Fruit fly (Drosophila melanogaster) whole organism, embryonic: ENCODE measurements around the gene Nup98-96.
A peak's percentile ranks its signal among the peaks of the same experiment; 100 is the strongest.

ENCODE experiments used
- Ada2b ChIP-seq: fragments of 200-800 bp; sonication (Bioruptor generic); IDR thresholded peaks from 2 replicates; pipeline ENCODE4 v1.3.6; 2022; ENCODE audit warnings: missing biosample characterization, missing genetic modification characterization
- Blimp-1 ChIP-seq: fragments of 200-800 bp; sonication (Bioruptor generic); optimal IDR thresholded peaks from 3 replicates; lab custom pipeline; 2018; ENCODE audit warnings: missing biosample characterization, missing genetic modification characterization, mild to moderate bottlenecking, moderate library complexity, missing genetic modification reagents
- Bteb2 ChIP-seq: fragments of 200-800 bp; sonication (Bioruptor generic); optimal IDR thresholded peaks from 2 replicates; lab custom pipeline; 2016; ENCODE audit warnings: missing biosample characterization, missing genetic modification characterization
- CG10274 ChIP-seq: fragments of 200-800 bp; sonication (Bioruptor generic); optimal IDR thresholded peaks from 3 replicates; lab custom pipeline; 2017; ENCODE audit warnings: missing biosample characterization, mild to moderate bottlenecking, missing genetic modification characterization
- CG10959 ChIP-seq: fragments of 200-800 bp; sonication (Bioruptor generic); IDR thresholded peaks from 2 replicates; pipeline ENCODE4 v1.3.6; 2022; ENCODE audit warnings: missing biosample characterization, missing genetic modification characterization
- CG12942 ChIP-seq: fragments of 200-800 bp; sonication (Bioruptor generic); optimal IDR thresholded peaks from 3 replicates; lab custom pipeline; 2016; ENCODE audit warnings: missing biosample characterization, missing genetic modification characterization
- CG14710 ChIP-seq: fragments of 200-800 bp; sonication (Bioruptor generic); optimal IDR thresholded peaks from 3 replicates; lab custom pipeline; 2019; ENCODE audit warnings: missing biosample characterization, mild to moderate bottlenecking, missing genetic modification characterization, moderate library complexity
- CG15479 ChIP-seq: fragments of 200-800 bp; sonication (Bioruptor generic); optimal IDR thresholded peaks from 3 replicates; lab custom pipeline; 2019; ENCODE audit warnings: missing biosample characterization, mild to moderate bottlenecking, missing genetic modification characterization, moderate library complexity
- CG16779 ChIP-seq: fragments of 200-800 bp; sonication (Bioruptor generic); IDR thresholded peaks from 2 replicates; pipeline ENCODE4 v1.3.6; 2022; ENCODE audit warnings: missing biosample characterization, missing genetic modification characterization
- CG16815 ChIP-seq: fragments of 200-800 bp; sonication (Bioruptor generic); optimal IDR thresholded peaks from 3 replicates; lab custom pipeline; 2017; ENCODE audit warnings: missing biosample characterization, mild to moderate bottlenecking, missing genetic modification characterization
- CG18262 ChIP-seq: fragments of 200-800 bp; optimal IDR thresholded peaks from 3 replicates; lab custom pipeline; 2019; ENCODE audit warnings: missing biosample characterization, mild to moderate bottlenecking, missing genetic modification characterization, moderate library complexity
- CG2875 ChIP-seq: fragments of 200-800 bp; sonication (Bioruptor generic); optimal IDR thresholded peaks from 2 replicates; lab custom pipeline; 2017; ENCODE audit warnings: missing biosample characterization, mild to moderate bottlenecking, missing genetic modification characterization, missing genetic modification reagents
- CG30431 ChIP-seq: fragments of 200-800 bp; sonication (Bioruptor generic); optimal IDR thresholded peaks from 2 replicates; lab custom pipeline; 2017; ENCODE audit warnings: missing biosample characterization, missing genetic modification characterization
- CG31224 ChIP-seq: fragments of 200-800 bp; sonication (Bioruptor generic); IDR thresholded peaks from 2 replicates; pipeline ENCODE4 v1.3.6; 2022; ENCODE audit warnings: missing biosample characterization, missing genetic modification characterization
- CG3163 ChIP-seq: fragments of 200-800 bp; sonication (Bioruptor generic); optimal IDR thresholded peaks from 3 replicates; lab custom pipeline; 2016; ENCODE audit warnings: missing biosample characterization, missing genetic modification characterization
- CG32532 ChIP-seq: fragments of 200-800 bp; sonication (Bioruptor generic); IDR thresholded peaks from 2 replicates; pipeline ENCODE4 v1.3.6; 2022; ENCODE audit warnings: missing biosample characterization, missing genetic modification characterization
- CG3726 ChIP-seq: fragments of 200-800 bp; sonication (Bioruptor generic); IDR thresholded peaks from 3 replicates; pipeline ENCODE4, ENCODE4 v1.3.6; 2022; ENCODE audit warnings: missing biosample characterization, missing genetic modification characterization
- CG3847 ChIP-seq: fragments of 200-800 bp; sonication (Bioruptor generic); IDR thresholded peaks from 2 replicates; pipeline ENCODE4 v1.3.6; 2022; ENCODE audit warnings: missing biosample characterization, missing genetic modification characterization
- CG7357 ChIP-seq: fragments of 200-800 bp; sonication (Bioruptor generic); IDR thresholded peaks from 3 replicates; pipeline ENCODE4 v1.3.6; 2022; ENCODE audit warnings: missing biosample characterization, missing genetic modification characterization
- HHEX ChIP-seq: fragments of 200-800 bp; sonication (Bioruptor generic); optimal IDR thresholded peaks from 3 replicates; lab custom pipeline; 2017; ENCODE audit warnings: missing biosample characterization, mild to moderate bottlenecking, missing genetic modification characterization, missing genetic modification reagents
- HLH4C ChIP-seq: fragments of 200-800 bp; sonication (Bioruptor generic); IDR thresholded peaks from 3 replicates; pipeline ENCODE4 v1.3.6; 2022; ENCODE audit warnings: missing biosample characterization, missing genetic modification characterization; ENCODE audit not compliant: partially characterized antibody
- Hr3 ChIP-seq: fragments of 200-800 bp; sonication (Bioruptor generic); optimal IDR thresholded peaks from 3 replicates; lab custom pipeline; 2016; ENCODE audit warnings: missing biosample characterization, missing genetic modification characterization
- Hr78 ChIP-seq, 2 experiments: fragments of 200-800 bp in 1 of 2; fragments of >200 bp in 1 of 2; sonication (Bioruptor generic) in 1 of 2; optimal IDR thresholded peaks; 2 replicates each; lab custom pipeline; 2017 to 2019; ENCODE audit warnings: missing biosample characterization in 2 of 2, missing genetic modification characterization in 2 of 2, mild to moderate bottlenecking in 1 of 2, moderate library complexity in 1 of 2
- NFAT ChIP-seq: fragments of 200-800 bp; sonication (Bioruptor generic); IDR thresholded peaks from 2 replicates; pipeline ENCODE4 v1.3.6; 2022; ENCODE audit warnings: missing biosample characterization, missing genetic modification characterization
- Oli ChIP-seq: fragments of 200-800 bp; sonication (Bioruptor generic); optimal IDR thresholded peaks from 2 replicates; lab custom pipeline; 2018; ENCODE audit warnings: missing biosample characterization, mild to moderate bottlenecking, missing genetic modification characterization, moderate library complexity
- Optix ChIP-seq: fragments of 200-800 bp; sonication (Bioruptor generic); IDR thresholded peaks from 3 replicates; pipeline ENCODE4 v1.3.6; 2022; ENCODE audit warnings: missing biosample characterization, missing genetic modification characterization
- Side ChIP-seq: fragments of 200-800 bp; sonication (Bioruptor generic); optimal IDR thresholded peaks from 2 replicates; lab custom pipeline; 2016; ENCODE audit warnings: missing biosample characterization, missing genetic modification characterization
- Xbp1 ChIP-seq: fragments of 200-800 bp; sonication (Bioruptor generic); optimal IDR thresholded peaks from 3 replicates; lab custom pipeline; 2016; ENCODE audit warnings: missing biosample characterization, mild to moderate bottlenecking, missing genetic modification characterization
- ac ChIP-seq: fragments of 200-800 bp; sonication (Bioruptor generic); optimal IDR thresholded peaks from 3 replicates; lab custom pipeline; 2017; ENCODE audit warnings: missing biosample characterization, mild to moderate bottlenecking, missing genetic modification characterization
- az2 ChIP-seq: fragments of 200-800 bp; sonication (Bioruptor generic); optimal IDR thresholded peaks from 3 replicates; lab custom pipeline; 2016; ENCODE audit warnings: missing biosample characterization, missing genetic modification characterization
- bigmax ChIP-seq: fragments of 200-800 bp; sonication (Bioruptor generic); optimal IDR thresholded peaks from 2 replicates; lab custom pipeline; 2018; ENCODE audit warnings: missing biosample characterization, mild to moderate bottlenecking, missing genetic modification characterization
- bowl ChIP-seq: fragments of 200-800 bp; sonication (Bioruptor generic); IDR thresholded peaks from 2 replicates; pipeline ENCODE4 v1.3.6; 2022; ENCODE audit warnings: missing biosample characterization, missing genetic modification characterization
- chinmo ChIP-seq: fragments of 200-800 bp; sonication (Bioruptor generic); IDR thresholded peaks from 4 replicates; pipeline ENCODE4 v1.3.6; 2022; ENCODE audit warnings: missing biosample characterization, missing genetic modification characterization; ENCODE audit not compliant: partially characterized antibody
- da ChIP-seq: fragments of 200-800 bp; sonication (Bioruptor generic); optimal IDR thresholded peaks from 2 replicates; lab custom pipeline; 2016; ENCODE audit warnings: missing biosample characterization, missing genetic modification characterization
- disco-r ChIP-seq: fragments of 200-800 bp; sonication (Bioruptor generic); optimal IDR thresholded peaks from 2 replicates; lab custom pipeline; 2016; ENCODE audit warnings: missing biosample characterization, missing genetic modification characterization
- gem ChIP-seq: fragments of 200-800 bp; sonication (Bioruptor generic); optimal IDR thresholded peaks from 2 replicates; lab custom pipeline; 2019; ENCODE audit warnings: missing biosample characterization, mild to moderate bottlenecking, missing genetic modification characterization, moderate library complexity
- her ChIP-seq: fragments of 200-800 bp; sonication (Bioruptor generic); optimal IDR thresholded peaks from 2 replicates; lab custom pipeline; 2016; ENCODE audit warnings: missing biosample characterization, missing genetic modification characterization
- lbe ChIP-seq: fragments of 200-800 bp; sonication (Bioruptor generic); optimal IDR thresholded peaks from 2 replicates; lab custom pipeline; 2016; ENCODE audit warnings: missing biosample characterization, mild to moderate bottlenecking, missing genetic modification characterization
- luna ChIP-seq: fragments of 200-800 bp; sonication (Bioruptor generic); optimal IDR thresholded peaks from 2 replicates; lab custom pipeline; 2016; ENCODE audit warnings: missing biosample characterization, missing genetic modification characterization
- onecut ChIP-seq: fragments of 200-800 bp; sonication (Bioruptor generic); IDR thresholded peaks from 2 replicates; pipeline ENCODE4 v1.3.6; 2022; ENCODE audit warnings: missing biosample characterization, missing genetic modification characterization
- pan ChIP-seq, 4 experiments: fragments of >200 bp in 3 of 4; fragments of 200-800 bp in 1 of 4; sonication (Bioruptor generic) in 1 of 4; optimal IDR thresholded peaks in 3 of 4; IDR thresholded peaks in 1 of 4; 2 replicates each; pipeline versions ENCODE4 v1.3.6 to Lab custom; 2017 to 2022; ENCODE audit warnings: missing biosample characterization in 2 of 4, missing genetic modification characterization in 2 of 4, mixed read lengths in 1 of 4
- prd ChIP-seq, 3 experiments: fragments of >200 bp in 2 of 3; fragments of 200-800 bp in 1 of 3; sonication (Bioruptor generic) in 1 of 3; optimal IDR thresholded peaks in 2 of 3; IDR thresholded peaks in 1 of 3; 2 replicates in 2 of 3; 3 replicates in 1 of 3; pipeline versions ENCODE4 v1.3.6 to Lab custom; 2017 to 2022; ENCODE audit warnings: missing biosample characterization in 1 of 3, missing genetic modification characterization in 1 of 3
- ranshi ChIP-seq: fragments of 200-800 bp; sonication (Bioruptor generic); IDR thresholded peaks from 2 replicates; pipeline ENCODE4 v1.3.6; 2022; ENCODE audit warnings: missing biosample characterization, missing genetic modification characterization
- rib ChIP-seq: fragments of 200-800 bp; sonication (Bioruptor generic); IDR thresholded peaks from 2 replicates; pipeline ENCODE4 v1.3.6; 2022; ENCODE audit warnings: missing biosample characterization, missing genetic modification characterization
- row ChIP-seq: fragments of 200-800 bp; sonication (Bioruptor generic); IDR thresholded peaks from 3 replicates; pipeline ENCODE4 v1.3.6; 2022; ENCODE audit warnings: missing biosample characterization, missing genetic modification characterization
- stwl ChIP-seq: fragments of 200-800 bp; sonication (Bioruptor generic); optimal IDR thresholded peaks from 3 replicates; lab custom pipeline; 2018; ENCODE audit warnings: missing biosample characterization, mild to moderate bottlenecking, missing genetic modification characterization, moderate library complexity
- usp ChIP-seq: fragments of >200 bp; optimal IDR thresholded peaks from 2 replicates; lab custom pipeline; 2017; ENCODE audit warnings: missing biosample characterization, missing genetic modification characterization
- vvl ChIP-seq: fragments of 200-800 bp; sonication (Bioruptor generic); IDR thresholded peaks from 2 replicates; pipeline ENCODE4 v1.3.6; 2022; ENCODE audit warnings: missing biosample characterization, missing genetic modification characterization
- yki ChIP-seq: fragments of >200 bp; optimal IDR thresholded peaks from 3 replicates; lab custom pipeline; 2018
- zf30C ChIP-seq: fragments of 200-800 bp; sonication (Bioruptor generic); optimal IDR thresholded peaks from 3 replicates; lab custom pipeline; 2018; ENCODE audit warnings: missing biosample characterization, mild to moderate bottlenecking, missing genetic modification characterization

Nup98-96 gene

DNA sequence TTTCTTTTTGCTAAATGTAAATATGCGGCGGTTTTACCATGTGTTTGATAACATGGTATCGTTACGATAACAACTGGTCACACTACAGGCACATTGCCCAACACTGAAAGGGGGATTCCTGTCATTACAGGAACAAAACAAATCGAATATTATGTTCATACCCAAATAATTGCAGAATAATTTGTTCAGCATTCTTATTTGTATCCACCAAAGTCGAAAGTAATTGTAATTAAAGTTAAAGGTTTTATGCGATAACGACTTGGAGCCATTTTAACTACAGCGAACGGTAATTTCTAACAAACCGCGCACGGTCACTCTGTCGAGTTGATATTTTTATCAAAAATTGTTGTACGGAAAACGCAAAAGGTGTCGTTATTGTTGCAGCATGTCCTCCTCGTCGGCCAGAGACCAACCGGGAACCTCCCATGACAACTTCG lies 14.0 kb downstream of the Nup98-96 start, which contains the start of the genes CG10214 and CG10375 (continued):
- TF ChIP-seq CG3726 (GFP tag; lab: Robert Waterston, UW): no peak
- TF ChIP-seq yki (lab: Kevin White, UChicago): no peak
- TF ChIP-seq CG3163: peak; percentile 47
- TF ChIP-seq her: peak; percentile 82
- TF ChIP-seq Ada2b (GFP tag; lab: Robert Waterston, UW): peak; percentile 35; the same call in 1 of the 2 replicates
- peak; percentile 43 for TF ChIP-seq CG2875 (GFP tag; lab: Kevin White, UChicago)
- no peak for TF ChIP-seq rib
- TF ChIP-seq usp (GFP tag; lab: Kevin White, UChicago): no peak
- peak; percentile 76 for TF ChIP-seq Bteb2 (GFP tag; lab: Kevin White, UChicago)
- peak; percentile 85 for TF ChIP-seq row (GFP tag; lab: Robert Waterston, UW)
- TF ChIP-seq HHEX (GFP tag; lab: Kevin White, UChicago): peak; percentile 66
- TF ChIP-seq prd (optimal IDR thresholded peaks at IDR 0.05; lab: Kevin White, UChicago): no peak
- peak; percentile 74 for TF ChIP-seq prd (GFP tag; IDR thresholded peaks at IDR 0.05; lab: Robert Waterston, UW)
- TF ChIP-seq Blimp-1 (GFP tag; lab: Kevin White, UChicago): no peak
- TF ChIP-seq CG14710: peak; percentile 88
- peak; percentile 78 for TF ChIP-seq gem (tag; lab: Kevin White, UChicago)
- peak; percentile 83 for TF ChIP-seq Xbp1
- TF ChIP-seq lbe (GFP tag; lab: Kevin White, UChicago): peak; percentile 69
- no peak for TF ChIP-seq onecut (GFP tag; lab: Robert Waterston, UW)
- TF ChIP-seq HLH4C (GFP tag; lab: Robert Waterston, UW): no peak; the same call in 2 of the 3 replicates
- peak; percentile 23; the same call in 1 of the 2 replicates for TF ChIP-seq CG10959 (GFP tag; lab: Robert Waterston, UW)
- TF ChIP-seq CG30431 (GFP tag; lab: Kevin White, UChicago): peak; percentile 46
- no peak for TF ChIP-seq NFAT (GFP tag; lab: Robert Waterston, UW)
- TF ChIP-seq CG32532 (GFP tag; lab: Robert Waterston, UW): peak; percentile 59; the same call in 1 of the 2 replicates
- peak; percentile 71 for TF ChIP-seq da
- TF ChIP-seq az2: peak; percentile 70
- no peak for TF ChIP-seq zf30C (GFP tag; lab: Kevin White, UChicago)
- 0 out of 3 replicates have a peak, but pooled peaks have one; percentile 25 for TF ChIP-seq Optix (GFP tag; lab: Robert Waterston, UW)
- peak; percentile 8 for TF ChIP-seq CG15479 (GFP tag; lab: Kevin White, UChicago)
- peak; percentile 35 for TF ChIP-seq Oli (tag; lab: Kevin White, UChicago)
- no peak for TF ChIP-seq CG10274 (GFP tag; lab: Kevin White, UChicago)
- TF ChIP-seq ranshi: peak; percentile 36; the same call in 1 of the 2 replicates
- no peak for TF ChIP-seq Hr78 (GFP tag; optimal IDR thresholded peaks at IDR 0.05; lab: Kevin White, UChicago)
- peak; percentile 88 for TF ChIP-seq stwl (tag; lab: Kevin White, UChicago)
- TF ChIP-seq Hr3 (GFP tag; lab: Kevin White, UChicago): peak; percentile 68
- TF ChIP-seq bigmax (GFP tag; lab: Kevin White, UChicago): peak; percentile 37
- TF ChIP-seq chinmo: no peak
- peak; percentile 59 for TF ChIP-seq disco-r
- peak; percentile 18 for TF ChIP-seq luna (GFP tag; lab: Kevin White, UChicago)
- TF ChIP-seq bowl (GFP tag; lab: Robert Waterston, UW): no peak
- no peak; the same call in 2 of the 3 replicates for TF ChIP-seq CG7357 (GFP tag; lab: Robert Waterston, UW)
- TF ChIP-seq CG12942 (GFP tag; lab: Kevin White, UChicago): peak; percentile 76
- no peak for TF ChIP-seq CG31224 (GFP tag; lab: Robert Waterston, UW)
- TF ChIP-seq CG16779 (GFP tag; lab: Robert Waterston, UW): no peak
- peak; percentile 64 for TF ChIP-seq CG18262 (tag; lab: Kevin White, UChicago)
- TF ChIP-seq ac (GFP tag; lab: Kevin White, UChicago): no peak
- no peak for TF ChIP-seq pan (optimal IDR thresholded peaks at IDR 0.05; lab: Kevin White, UChicago)
- peak in 1 of 2 experiments; percentile 74 for TF ChIP-seq pan (GFP tag; optimal IDR thresholded peaks at IDR 0.05 in 1 of 2, IDR thresholded peaks at IDR 0.05 in 1 of 2)
- TF ChIP-seq vvl (GFP tag; lab: Robert Waterston, UW): peak; percentile 84
- TF ChIP-seq CG16815: peak; percentile 20
- peak; percentile 81 for TF ChIP-seq Side (GFP tag; lab: Kevin White, UChicago)
- TF ChIP-seq CG3847: peak; percentile 82
